Worm (Caenorhabditis elegans): ENCODE results near the gene B0034.4.

The B0034.4 gene

DNA sequence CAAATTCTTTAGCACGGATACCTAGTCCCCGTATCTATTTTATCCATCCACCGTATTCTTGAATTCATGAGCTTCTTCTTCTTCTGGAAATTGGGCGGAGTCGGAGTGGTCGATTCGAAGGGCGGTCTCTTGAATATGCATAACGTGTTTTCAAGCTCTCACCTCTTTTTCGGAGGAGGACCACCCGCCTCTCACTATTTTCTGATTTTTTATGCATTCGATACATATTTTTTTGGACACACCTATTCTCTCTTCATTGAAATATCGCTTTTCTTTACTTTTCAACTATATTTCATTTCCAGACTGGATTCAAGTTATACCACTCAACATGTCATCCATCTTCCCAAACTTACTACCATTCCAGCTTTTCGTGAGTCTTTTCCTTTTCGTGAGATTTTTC, 40.8 kb downstream of the B0034.4 start, which contains the start of gene egl-44:
TSS of gene egl-44 (plus strand) at position 301 of the 400 bp plus-strand sequence.
- no peak for TF ChIP-seq elt-3 (tag; optimal IDR thresholded peaks at IDR 0.05)
- no peak for TF ChIP-seq dsc-1 (tag; optimal IDR thresholded peaks at IDR 0.05)
- TF ChIP-seq isw-1 (GFP tag; IDR thresholded peaks at IDR 0.05), result no peak
- TF ChIP-seq lin-15B (tag; optimal IDR thresholded peaks at IDR 0.05), result no peak
- TF ChIP-seq mab-9 (GFP tag; IDR thresholded peaks at IDR 0.05), result no peak
- no peak for TF ChIP-seq blmp-1 (tag; optimal IDR thresholded peaks at IDR 0.05)
- TF ChIP-seq fos-1 (tag; optimal IDR thresholded peaks at IDR 0.05), result no peak
- TF ChIP-seq ceh-8 (GFP tag; optimal IDR thresholded peaks at IDR 0.05), result no peak
- TF ChIP-seq skn-1 (tag; optimal IDR thresholded peaks at IDR 0.05), result no peak

DNA sequence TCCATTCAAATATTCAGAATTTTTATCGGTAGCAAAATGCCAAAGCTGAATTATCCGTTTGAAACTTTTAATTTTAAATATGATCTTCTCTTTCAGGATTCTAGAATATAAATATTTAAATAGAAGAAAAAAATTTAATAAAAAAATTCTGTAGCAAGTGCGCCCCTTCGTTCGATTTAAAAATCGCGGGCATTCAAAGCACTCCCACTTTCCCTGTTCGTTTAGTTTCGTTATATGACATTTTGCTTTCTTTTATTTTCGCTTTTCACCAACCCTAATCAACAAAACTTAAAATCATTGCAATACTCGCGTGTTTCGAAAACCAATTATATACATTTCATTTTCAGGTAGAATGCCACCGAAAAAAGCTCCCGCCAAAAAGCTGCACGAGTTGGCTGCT, 47.7 kb downstream of the B0034.4 start, which contains the start of gene vrk-1:
TSS of gene vrk-1 (plus strand) at position 348 of the 400 bp plus-strand sequence.
- TF ChIP-seq lin-35 (GFP tag; optimal IDR thresholded peaks at IDR 0.05) (peak in 1 of 2 experiments; percentile 28), ama-1 (optimal IDR thresholded peaks at IDR 0.05) (no peak), dpl-1 (GFP tag; optimal IDR thresholded peaks at IDR 0.05) (peak in 1 of 3 experiments; percentile 49), mef-2 (tag; optimal IDR thresholded peaks at IDR 0.05) (no peak), unc-98 (GFP tag; IDR thresholded peaks at IDR 0.05) (no peak), ztf-4 (tag; optimal IDR thresholded peaks at IDR 0.05) (no peak), nhr-85 (tag) (no peak), nhr-237 (tag; optimal IDR thresholded peaks at IDR 0.05) (no peak), blmp-1 (tag; optimal IDR thresholded peaks at IDR 0.05) (peak; percentile 86), efl-3 (GFP tag; optimal IDR thresholded peaks at IDR 0.05) (no peak), efl-1 (optimal IDR thresholded peaks at IDR 0.05) (peak in 1 of 2 experiments; percentile 9), efl-1 (GFP tag; optimal IDR thresholded peaks at IDR 0.05 in 1 of 2) (peak; percentile 17 to 91), nhr-76 (tag; optimal IDR thresholded peaks at IDR 0.05) (no peak), jun-1 (tag; optimal IDR thresholded peaks at IDR 0.05) (no peak), unc-30 (tag; optimal IDR thresholded peaks at IDR 0.05) (no peak), lin-13 (GFP tag; optimal IDR thresholded peaks at IDR 0.05) (no peak), snpc-4 (tag; optimal IDR thresholded peaks at IDR 0.05) (no peak)

DNA sequence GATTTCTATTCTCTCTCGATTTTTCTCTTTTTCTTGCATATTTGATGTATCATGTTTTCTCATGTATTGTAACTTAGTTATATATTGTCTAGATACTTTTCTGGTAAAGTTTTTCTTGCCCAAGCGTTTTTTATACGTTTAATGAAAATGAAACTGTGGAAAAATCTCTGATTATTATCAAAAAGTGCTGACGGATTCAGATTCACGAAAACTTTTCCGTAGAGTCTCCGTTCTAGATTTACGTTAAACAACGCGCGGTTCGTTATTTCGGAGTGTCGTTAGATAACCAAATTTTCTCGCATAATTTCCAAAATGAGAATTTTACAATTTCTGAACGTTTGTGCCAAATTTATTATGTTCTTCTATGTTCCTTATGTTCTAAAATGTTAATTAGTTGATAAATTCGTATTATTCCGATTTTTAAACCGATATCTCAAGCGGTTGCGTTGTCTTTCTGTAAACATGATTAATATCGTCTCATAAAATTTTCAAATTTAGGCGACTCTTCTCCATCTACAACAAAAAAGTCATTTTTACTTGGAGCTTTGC, 51.1 kb downstream of the B0034.4 start, which contains the start of gene ptp-2:
TSS of gene ptp-2 (plus strand) at position 499 of the 549 bp plus-strand sequence.
- peak; percentile 44 for TF ChIP-seq rnt-1 (tag; optimal IDR thresholded peaks at IDR 0.05)
- TF ChIP-seq tbx-2 (tag; optimal IDR thresholded peaks at IDR 0.05), result peak; percentile 10
- peak; percentile 47 to 58 for TF ChIP-seq efl-1 (optimal IDR thresholded peaks at IDR 0.05)
- peak; percentile 48 to 92 for TF ChIP-seq efl-1 (GFP tag; optimal IDR thresholded peaks at IDR 0.05 in 1 of 2)
- peak; percentile 12 for TF ChIP-seq egl-13 (tag; optimal IDR thresholded peaks at IDR 0.05)
- peak; percentile 41 for TF ChIP-seq blmp-1 (tag; optimal IDR thresholded peaks at IDR 0.05)
- TF ChIP-seq ceh-82 (tag; optimal IDR thresholded peaks at IDR 0.05), result peak in 1 of 3 experiments; percentile 24
- no peak for TF ChIP-seq nhr-90 (tag; optimal IDR thresholded peaks at IDR 0.05; ENCODE audit: poor library complexity)
- peak; percentile 31 for TF ChIP-seq skn-1 (tag; optimal IDR thresholded peaks at IDR 0.05)
- no peak for TF ChIP-seq efl-3 (GFP tag; optimal IDR thresholded peaks at IDR 0.05)
- TF ChIP-seq lir-3 (tag; optimal IDR thresholded peaks at IDR 0.05; ENCODE audit: poor library complexity), result peak; percentile 38
- peak; percentile 27 to 57 for TF ChIP-seq lin-35 (GFP tag; optimal IDR thresholded peaks at IDR 0.05)
- no peak for TF ChIP-seq fkh-8 (tag; optimal IDR thresholded peaks at IDR 0.05)
- TF ChIP-seq snpc-4 (tag; optimal IDR thresholded peaks at IDR 0.05), result no peak
- TF ChIP-seq snu-23 (GFP tag; optimal IDR thresholded peaks at IDR 0.05), result peak; percentile 64
- TF ChIP-seq nhr-20 (tag; optimal IDR thresholded peaks at IDR 0.05), result peak; percentile 61
- TF ChIP-seq swsn-7 (tag; optimal IDR thresholded peaks at IDR 0.05), result peak; percentile 36
- no peak for TF ChIP-seq F16B12.6 (tag; optimal IDR thresholded peaks at IDR 0.05)
- peak; percentile 16 to 62 (median 41) for TF ChIP-seq dpl-1 (GFP tag; optimal IDR thresholded peaks at IDR 0.05)
- TF ChIP-seq hlh-17 (GFP tag; optimal IDR thresholded peaks at IDR 0.05; ENCODE audit: borderline replicate concordance), result no peak
- TF ChIP-seq nhr-47 (tag; optimal IDR thresholded peaks at IDR 0.05), result peak; percentile 56
- no peak for TF ChIP-seq ceh-8 (GFP tag; optimal IDR thresholded peaks at IDR 0.05)
- peak; percentile 65 for TF ChIP-seq nhr-71 (tag; optimal IDR thresholded peaks at IDR 0.05)
- peak; percentile 49 to 72 for TF ChIP-seq lsy-2 (tag; optimal IDR thresholded peaks at IDR 0.05)
- peak; percentile 34 for TF ChIP-seq irx-1 (tag; optimal IDR thresholded peaks at IDR 0.05)
- no peak for TF ChIP-seq nhr-76 (tag; optimal IDR thresholded peaks at IDR 0.05)
- peak; percentile 30 for TF ChIP-seq C16A3.4 (tag; optimal IDR thresholded peaks at IDR 0.05)
- TF ChIP-seq mep-1 (tag; optimal IDR thresholded peaks at IDR 0.05), result peak; percentile 22
- TF ChIP-seq unc-86 (tag; optimal IDR thresholded peaks at IDR 0.05), result no peak
- TF ChIP-seq nhr-85 (tag), result peak; percentile 72
- TF ChIP-seq zip-4 (GFP tag; optimal IDR thresholded peaks at IDR 0.05), result no peak
- no peak for TF ChIP-seq ceh-90 (tag; optimal IDR thresholded peaks at IDR 0.05)
- TF ChIP-seq Y116A8C.19 (tag; optimal IDR thresholded peaks at IDR 0.05; ENCODE audit: borderline replicate concordance), result no peak
- peak; percentile 22 for TF ChIP-seq xbp-1 (tag; optimal IDR thresholded peaks at IDR 0.05)

Data from whole organism, L1 larva.